Fruit fly (Drosophila melanogaster) whole organism: Measurements from ENCODE around the gene Mi-2.

Source experiments
- Dll ChIP-seq: fragments of >200 bp; optimal IDR thresholded peaks from 2 replicates; lab custom pipeline; 2017
- EcR ChIP-seq, 2 experiments: fragments of >200 bp; optimal IDR thresholded peaks; 2 replicates each; lab custom pipeline; 2017; ENCODE audit warnings: missing biosample characterization in 2 of 2, missing genetic modification characterization in 2 of 2, missing genetic modification reagents in 2 of 2

dm6 chr3L:19929051-19929718 lies 19.2 kb upstream of the Mi-2 start:
- TF ChIP-seq EcR (GFP tag; optimal IDR thresholded peaks at IDR 0.05; lab: Kevin White, UChicago) (no peak), Dll (no peak)
